Worm (Caenorhabditis elegans): ENCODE data around the gene T14G8.3.

T14G8.3 gene

ce11 chrX:12915058-12915457 is 54.0 kb downstream of the T14G8.3 start:
- TF ChIP-seq egl-27 (tag; optimal IDR thresholded peaks at IDR 0.05) (no peak), ztf-1 (GFP tag; conservative IDR thresholded peaks at IDR 0.05) (no peak), lsy-2 (tag; optimal IDR thresholded peaks at IDR 0.05) (no peak), sma-9 (GFP tag; optimal IDR thresholded peaks at IDR 0.05) (no peak), sma-9 (tag; optimal IDR thresholded peaks at IDR 0.05) (no peak), ztf-4 (tag; optimal IDR thresholded peaks at IDR 0.05) (no peak), peb-1 (tag; optimal IDR thresholded peaks at IDR 0.05) (no peak), Y55F3AM.14 (GFP tag; optimal IDR thresholded peaks at IDR 0.05) (no peak), dmd-4 (tag; optimal IDR thresholded peaks at IDR 0.05) (no peak), blmp-1 (tag; optimal IDR thresholded peaks at IDR 0.05; ENCODE audit: insufficient read depth) (no peak), nhr-12 (tag; optimal IDR thresholded peaks at IDR 0.05) (no peak), nhr-6 (tag; optimal IDR thresholded peaks at IDR 0.05) (no peak)

ce11 chrX:12915693-12916092 is 54.7 kb downstream of the T14G8.3 start:
- TF ChIP-seq zag-1 (tag; optimal IDR thresholded peaks at IDR 0.05) (no peak), nhr-10 (tag; optimal IDR thresholded peaks at IDR 0.05) (no peak), elt-1 (tag; optimal IDR thresholded peaks at IDR 0.05) (no peak)

- no peak for TF ChIP-seq ceh-82 (tag; optimal IDR thresholded peaks at IDR 0.05)
- no peak for TF ChIP-seq nhr-25 (tag; optimal IDR thresholded peaks at IDR 0.05)
- TF ChIP-seq mbf-1 (tag; optimal IDR thresholded peaks at IDR 0.05): no peak
- TF ChIP-seq unc-55 (GFP tag; optimal IDR thresholded peaks at IDR 0.05): no peak
- no peak for TF ChIP-seq R02D3.7 (tag; optimal IDR thresholded peaks at IDR 0.05)
- no peak for TF ChIP-seq ZK546.5 (tag; optimal IDR thresholded peaks at IDR 0.05)
- no peak for TF ChIP-seq ama-1 (optimal IDR thresholded peaks at IDR 0.05)
- TF ChIP-seq F13H6.1 (tag; optimal IDR thresholded peaks at IDR 0.05): no peak
- no peak for TF ChIP-seq peb-1 (tag; optimal IDR thresholded peaks at IDR 0.05)
- TF ChIP-seq elt-3 (tag; optimal IDR thresholded peaks at IDR 0.05): no peak
- TF ChIP-seq ztf-1 (GFP tag; conservative IDR thresholded peaks at IDR 0.05): no peak
- TF ChIP-seq nhr-11 (tag; optimal IDR thresholded peaks at IDR 0.05): no peak
- TF ChIP-seq gmeb-1 (tag; optimal IDR thresholded peaks at IDR 0.05): no peak
- TF ChIP-seq unc-62 (GFP tag; optimal IDR thresholded peaks at IDR 0.05): no peak
- no peak for TF ChIP-seq nhr-10 (tag; optimal IDR thresholded peaks at IDR 0.05)
- no peak for TF ChIP-seq dmd-4 (tag; optimal IDR thresholded peaks at IDR 0.05)
- no peak for TF ChIP-seq sem-4 (tag; optimal IDR thresholded peaks at IDR 0.05)
- TF ChIP-seq Y55F3AM.14 (GFP tag; optimal IDR thresholded peaks at IDR 0.05): no peak
- no peak for TF ChIP-seq nhr-129 (tag; optimal IDR thresholded peaks at IDR 0.05)
- no peak for TF ChIP-seq ztf-11 (tag; optimal IDR thresholded peaks at IDR 0.05)
Measured at ce11 chrX:12916418-12916817, 55.4 kb downstream of the T14G8.3 start.

ce11 chrX:12918454-12918853 is 57.4 kb downstream of the T14G8.3 start:
- no peak for TF ChIP-seq nhr-77 (tag; optimal IDR thresholded peaks at IDR 0.05)
- TF ChIP-seq unc-55 (GFP tag; optimal IDR thresholded peaks at IDR 0.05): no peak
- no peak for TF ChIP-seq egl-27 (tag; optimal IDR thresholded peaks at IDR 0.05)
- no peak for TF ChIP-seq Y55F3AM.14 (GFP tag; optimal IDR thresholded peaks at IDR 0.05)
- TF ChIP-seq aly-2 (tag; optimal IDR thresholded peaks at IDR 0.05): no peak
- TF ChIP-seq sma-9 (GFP tag; optimal IDR thresholded peaks at IDR 0.05): no peak
- no peak for TF ChIP-seq sma-9 (tag; optimal IDR thresholded peaks at IDR 0.05)
- no peak for TF ChIP-seq crh-2 (tag; optimal IDR thresholded peaks at IDR 0.05)
- TF ChIP-seq nhr-25 (tag; optimal IDR thresholded peaks at IDR 0.05): no peak
- TF ChIP-seq ZK546.5 (tag; optimal IDR thresholded peaks at IDR 0.05): no peak
- TF ChIP-seq nhr-6 (tag; optimal IDR thresholded peaks at IDR 0.05): no peak

All from whole organism, L2 larva.